Worm (Caenorhabditis elegans) whole organism, L1 larva: ENCODE data around the gene Y37D8A.29.

Experiments
- C04F5.9 ChIP-seq: sonication (generic microtip); optimal IDR thresholded peaks from 2 replicates; lab custom pipeline; 2016; ENCODE audit warnings: missing genetic modification characterization, missing compliant biosample characterization
- C34B4.2 ChIP-seq: sonication (generic microtip); optimal IDR thresholded peaks from 2 replicates; lab custom pipeline; 2017; ENCODE audit warnings: mild to moderate bottlenecking, missing genetic modification characterization, missing compliant biosample characterization
- F16B12.6 ChIP-seq: fragments of 150-350 bp; optimal IDR thresholded peaks from 2 replicates; lab custom pipeline; 2014; ENCODE audit warnings: missing biosample characterization, missing genetic modification characterization
- aha-1 ChIP-seq: fragments of 150-350 bp; optimal IDR thresholded peaks from 2 replicates; lab custom pipeline; 2014; ENCODE audit warnings: missing biosample characterization, missing genetic modification characterization
- alr-1 ChIP-seq: fragments of 200-800 bp; sonication (Bioruptor generic); optimal IDR thresholded peaks from 2 replicates; lab custom pipeline; 2018; ENCODE audit warnings: borderline replicate concordance, mild to moderate bottlenecking, missing genetic modification characterization, missing compliant biosample characterization
- aly-2 ChIP-seq: fragments of 150-350 bp; optimal IDR thresholded peaks from 2 replicates; lab custom pipeline; 2014; ENCODE audit warnings: missing biosample characterization, missing genetic modification characterization
- ama-1 ChIP-seq: fragments of 150-350 bp; optimal IDR thresholded peaks from 2 replicates; lab custom pipeline; 2014
- ceh-63 ChIP-seq: fragments of 200-800 bp; sonication (Bioruptor generic); optimal IDR thresholded peaks from 2 replicates; lab custom pipeline; 2018; ENCODE audit warnings: mild to moderate bottlenecking, missing genetic modification characterization, missing compliant biosample characterization
- ceh-8 ChIP-seq: fragments of 200-800 bp; sonication (Bioruptor generic); optimal IDR thresholded peaks from 2 replicates; lab custom pipeline; 2018; ENCODE audit warnings: mild to moderate bottlenecking, missing genetic modification characterization, moderate library complexity, missing compliant biosample characterization
- ceh-82 ChIP-seq, 3 experiments: fragments of 150-350 bp in 1 of 3; sonication (generic microtip) in 2 of 3; optimal IDR thresholded peaks; 2 replicates each; lab custom pipeline; 2014 to 2017; ENCODE audit warnings: missing biosample characterization in 3 of 3, missing genetic modification characterization in 3 of 3
- ceh-88 ChIP-seq: fragments of 200-800 bp; sonication (Bioruptor generic); IDR thresholded peaks from 2 replicates; pipeline ENCODE4 v1.3.6; 2022; ENCODE audit warnings: missing genetic modification characterization, missing compliant biosample characterization
- ces-1 ChIP-seq: fragments of 150-350 bp; optimal IDR thresholded peaks from 2 replicates; lab custom pipeline; 2014; ENCODE audit warnings: missing biosample characterization, missing genetic modification reagents, missing genetic modification characterization
- dpl-1 ChIP-seq, 3 experiments: fragments of 150-350 bp in 2 of 3; sonication (generic microtip) in 1 of 3; optimal IDR thresholded peaks; 2 replicates each; lab custom pipeline; 2014 to 2017; ENCODE audit warnings: missing biosample characterization in 3 of 3, missing genetic modification characterization in 3 of 3, missing genetic modification reagents in 3 of 3
- efl-3 ChIP-seq: fragments of 200-800 bp; sonication (Bioruptor generic); optimal IDR thresholded peaks from 2 replicates; lab custom pipeline; 2018; ENCODE audit warnings: mild to moderate bottlenecking, missing genetic modification characterization, missing compliant biosample characterization
- egl-13 ChIP-seq: sonication (generic microtip); optimal IDR thresholded peaks from 2 replicates; lab custom pipeline; 2016; ENCODE audit warnings: missing genotype, missing genetic modification reagents, missing genetic modification characterization, missing compliant biosample characterization
- egl-27 ChIP-seq, 2 experiments: fragments of 150-350 bp in 1 of 2; sonication (generic microtip); optimal IDR thresholded peaks; 3 replicates each; lab custom pipeline; 2017 to 2018; ENCODE audit warnings: missing biosample characterization in 2 of 2, missing genetic modification characterization in 2 of 2, missing genetic modification reagents in 2 of 2
- elt-2 ChIP-seq: sonication (generic microtip); optimal IDR thresholded peaks from 2 replicates; lab custom pipeline; 2016; ENCODE audit warnings: missing genetic modification characterization, mild to moderate bottlenecking, inconsistent platforms, missing compliant biosample characterization, missing genetic modification reagents
- fkh-10 ChIP-seq: sonication (generic microtip); optimal IDR thresholded peaks from 2 replicates; lab custom pipeline; 2017; ENCODE audit warnings: missing biosample characterization, missing genetic modification reagents, missing genetic modification characterization
- fkh-8 ChIP-seq: sonication (generic microtip); optimal IDR thresholded peaks from 2 replicates; lab custom pipeline; 2016; ENCODE audit warnings: mild to moderate bottlenecking, missing genetic modification characterization, missing compliant biosample characterization
- hpl-2 ChIP-seq: fragments of 150-350 bp; optimal IDR thresholded peaks from 2 replicates; lab custom pipeline; 2014; ENCODE audit warnings: missing biosample characterization, missing genetic modification reagents, missing genetic modification characterization
- isw-1 ChIP-seq: fragments of 200-800 bp; sonication (Bioruptor generic); IDR thresholded peaks from 2 replicates; pipeline ENCODE4 v1.3.6; 2022; ENCODE audit warnings: missing genetic modification characterization, missing compliant biosample characterization
- jun-1 ChIP-seq: fragments of 150-350 bp; optimal IDR thresholded peaks from 2 replicates; lab custom pipeline; 2014; ENCODE audit warnings: missing biosample characterization, missing genetic modification reagents, missing genetic modification characterization
- lin-14 ChIP-seq: fragments of 200-800 bp; sonication (Bioruptor generic); optimal IDR thresholded peaks from 2 replicates; lab custom pipeline; 2018; ENCODE audit warnings: mild to moderate bottlenecking, missing genetic modification characterization, moderate library complexity, missing compliant biosample characterization
- lin-15B ChIP-seq: fragments of 150-350 bp; sonication (generic microtip); optimal IDR thresholded peaks from 3 replicates; lab custom pipeline; 2014; ENCODE audit warnings: missing biosample characterization, missing genetic modification characterization
- lin-35 ChIP-seq, 2 experiments: fragments of 150-350 bp; optimal IDR thresholded peaks; 2 replicates each; lab custom pipeline; 2014; ENCODE audit warnings: missing biosample characterization in 2 of 2, missing genetic modification characterization in 2 of 2, missing genetic modification reagents in 2 of 2
- lin-39 ChIP-seq: fragments of 150-350 bp; optimal IDR thresholded peaks from 2 replicates; lab custom pipeline; 2014; ENCODE audit warnings: missing biosample characterization, missing genetic modification reagents, missing genetic modification characterization
- lir-3 ChIP-seq: sonication (generic microtip); optimal IDR thresholded peaks from 2 replicates; lab custom pipeline; 2016; ENCODE audit warnings: mild to moderate bottlenecking, missing genetic modification characterization, moderate library complexity, missing compliant biosample characterization; ENCODE audit not compliant: poor library complexity
- mdl-1 ChIP-seq, 2 experiments: fragments of 150-350 bp; optimal IDR thresholded peaks; 2 replicates each; lab custom pipeline; 2014 to 2017; ENCODE audit warnings: missing biosample characterization in 2 of 2, missing genetic modification characterization in 2 of 2, inconsistent platforms in 1 of 2
- nhr-12 ChIP-seq: sonication (generic microtip); optimal IDR thresholded peaks from 2 replicates; lab custom pipeline; 2017; ENCODE audit warnings: missing biosample characterization, missing genetic modification characterization
- nhr-19 ChIP-seq: fragments of 200-800 bp; sonication (Bioruptor generic); conservative IDR thresholded peaks from 2 replicates; pipeline ENCODE4 v1.3.6; 2022; ENCODE audit warnings: missing genetic modification characterization, missing compliant biosample characterization
- nhr-20 ChIP-seq: sonication (generic microtip); optimal IDR thresholded peaks from 2 replicates; lab custom pipeline; 2016; ENCODE audit warnings: mild to moderate bottlenecking, missing genetic modification characterization, missing compliant biosample characterization
- nhr-237 ChIP-seq: fragments of 150-350 bp; optimal IDR thresholded peaks from 2 replicates; lab custom pipeline; 2014; ENCODE audit warnings: missing biosample characterization, missing genetic modification characterization
- nhr-28 ChIP-seq: fragments of 150-350 bp; optimal IDR thresholded peaks from 2 replicates; lab custom pipeline; 2014; ENCODE audit warnings: missing biosample characterization, missing genetic modification characterization
- nhr-71 ChIP-seq: sonication (generic microtip); optimal IDR thresholded peaks from 2 replicates; lab custom pipeline; 2016; ENCODE audit warnings: mild to moderate bottlenecking, missing genetic modification characterization, moderate library complexity, missing compliant biosample characterization
- nhr-90 ChIP-seq: sonication (generic microtip); optimal IDR thresholded peaks from 2 replicates; lab custom pipeline; 2016; ENCODE audit warnings: mild to moderate bottlenecking, missing genetic modification characterization, missing compliant biosample characterization; ENCODE audit not compliant: poor library complexity
- pag-3 ChIP-seq: sonication (generic microtip); optimal IDR thresholded peaks from 2 replicates; lab custom pipeline; 2017; ENCODE audit warnings: missing genetic modification characterization, mild to moderate bottlenecking, missing compliant biosample characterization, antibody characterized with exemption, borderline replicate concordance; ENCODE audit not compliant: insufficient read depth
- pax-3 ChIP-seq: fragments of 200-800 bp; sonication (Bioruptor generic); optimal IDR thresholded peaks from 2 replicates; lab custom pipeline; 2018; ENCODE audit warnings: mild to moderate bottlenecking, missing genetic modification characterization, moderate library complexity, missing compliant biosample characterization
- rnt-1 ChIP-seq: sonication (generic microtip); optimal IDR thresholded peaks from 2 replicates; lab custom pipeline; 2016; ENCODE audit warnings: mild to moderate bottlenecking, missing genetic modification characterization, moderate library complexity, missing compliant biosample characterization
- skn-1 ChIP-seq: fragments of 150-350 bp; optimal IDR thresholded peaks from 2 replicates; lab custom pipeline; 2014; ENCODE audit warnings: missing biosample characterization, missing genetic modification characterization
- snpc-4 ChIP-seq: fragments of 150-350 bp; optimal IDR thresholded peaks from 2 replicates; lab custom pipeline; 2014; ENCODE audit warnings: missing biosample characterization, missing genetic modification characterization
- sptf-1 ChIP-seq: fragments of 150-350 bp; optimal IDR thresholded peaks from 2 replicates; lab custom pipeline; 2014; ENCODE audit warnings: missing biosample characterization, missing genetic modification characterization
- sup-37 ChIP-seq: fragments of 200-800 bp; sonication (Bioruptor generic); optimal IDR thresholded peaks from 2 replicates; lab custom pipeline; 2018; ENCODE audit warnings: mild to moderate bottlenecking, missing genetic modification characterization, missing compliant biosample characterization
- swsn-7 ChIP-seq: sonication (generic microtip); optimal IDR thresholded peaks from 2 replicates; lab custom pipeline; 2016; ENCODE audit warnings: missing genetic modification characterization, missing compliant biosample characterization
- tlp-1 ChIP-seq: fragments of 150-350 bp; optimal IDR thresholded peaks from 2 replicates; lab custom pipeline; 2014; ENCODE audit warnings: missing biosample characterization, missing genetic modification characterization
- unc-130 ChIP-seq: fragments of 150-350 bp; optimal IDR thresholded peaks from 2 replicates; lab custom pipeline; 2017; ENCODE audit warnings: missing biosample characterization, missing genetic modification characterization, inconsistent platforms
- unc-30 ChIP-seq: sonication (generic microtip); optimal IDR thresholded peaks from 2 replicates; lab custom pipeline; 2017; ENCODE audit warnings: missing biosample characterization, missing genetic modification characterization
- unc-86 ChIP-seq: sonication (generic microtip); optimal IDR thresholded peaks from 2 replicates; lab custom pipeline; 2016; ENCODE audit warnings: missing genetic modification characterization, missing compliant biosample characterization
- unc-98 ChIP-seq: fragments of 200-800 bp; sonication (Bioruptor generic); IDR thresholded peaks from 2 replicates; pipeline ENCODE4 v1.3.6; 2022; ENCODE audit warnings: missing genetic modification characterization, missing compliant biosample characterization
- xbp-1 ChIP-seq: sonication (generic microtip); optimal IDR thresholded peaks from 2 replicates; lab custom pipeline; 2016; ENCODE audit warnings: missing genetic modification characterization, missing compliant biosample characterization
- zag-1 ChIP-seq: fragments of 150-350 bp; optimal IDR thresholded peaks from 2 replicates; lab custom pipeline; 2014; ENCODE audit warnings: missing biosample characterization, missing genetic modification characterization
- zip-4 ChIP-seq: fragments of 200-800 bp; sonication (Bioruptor generic); optimal IDR thresholded peaks from 2 replicates; lab custom pipeline; 2018; ENCODE audit warnings: mild to moderate bottlenecking, missing genetic modification characterization, moderate library complexity, missing compliant biosample characterization
- ztf-4 ChIP-seq: fragments of 150-350 bp; optimal IDR thresholded peaks from 2 replicates; lab custom pipeline; 2014; ENCODE audit warnings: missing biosample characterization, missing genetic modification characterization

Y37D8A.29 gene

DNA sequence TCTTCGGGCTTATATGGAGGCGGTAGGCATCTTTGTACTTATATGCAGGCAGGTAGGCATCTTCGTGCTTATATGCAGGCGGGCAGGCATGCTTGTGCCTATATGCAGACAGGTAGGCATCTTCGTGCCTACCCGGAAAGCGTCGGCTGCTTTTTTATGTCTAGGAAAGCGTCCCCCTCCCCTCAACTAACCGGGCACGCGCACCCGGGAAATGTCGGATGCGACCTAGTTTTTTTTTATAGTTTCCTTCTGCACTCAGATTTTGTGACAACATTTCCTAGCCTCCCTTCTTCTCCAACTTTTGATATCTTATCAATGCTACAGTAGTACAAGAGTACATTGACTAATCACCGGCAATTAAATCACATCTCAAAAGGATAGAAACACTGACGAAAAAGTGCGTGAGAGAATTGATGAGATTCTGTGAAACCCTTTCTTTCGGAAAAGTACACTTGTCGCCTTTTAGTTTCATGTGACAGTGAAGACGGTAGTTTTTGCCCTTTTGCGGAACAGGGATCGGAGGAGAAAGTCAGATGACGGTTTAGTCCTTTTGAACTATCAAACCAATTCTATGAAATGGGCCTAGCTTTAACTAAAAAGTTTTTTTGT, 42.4 kb downstream of the Y37D8A.29 start (continued):
- no peak for TF ChIP-seq C34B4.2 (tag; lab: Kevin White, UChicago)
- TF ChIP-seq egl-27 (tag; optimal IDR thresholded peaks at IDR 0.05; lab: Kevin White, UChicago): peak in 1 of 2 experiments; percentile 36
- no peak for TF ChIP-seq fkh-8 (tag; lab: Kevin White, UChicago)
- TF ChIP-seq unc-30 (tag; lab: Kevin White, UChicago): no peak
- no peak for TF ChIP-seq egl-13 (tag; lab: Kevin White, UChicago)
- no peak for TF ChIP-seq ama-1 (lab: Kevin White, UChicago)
- no peak for TF ChIP-seq alr-1 (tag; lab: Kevin White, UChicago)
- peak; percentile 83 for TF ChIP-seq nhr-20 (tag; lab: Kevin White, UChicago)
- TF ChIP-seq lin-35 (GFP tag; optimal IDR thresholded peaks at IDR 0.05; lab: Kevin White, UChicago): peak in 1 of 2 experiments; percentile 49
- TF ChIP-seq nhr-71: peak; percentile 71
- no peak for TF ChIP-seq jun-1 (tag; lab: Kevin White, UChicago)
- TF ChIP-seq unc-98 (GFP tag; lab: Robert Waterston, UW): no peak
- TF ChIP-seq nhr-12 (tag; lab: Kevin White, UChicago): no peak
- no peak for TF ChIP-seq pax-3 (tag; lab: Kevin White, UChicago)
- TF ChIP-seq C04F5.9 (tag; lab: Kevin White, UChicago): no peak
- no peak for TF ChIP-seq nhr-237
- no peak for TF ChIP-seq ces-1 (GFP tag; lab: Kevin White, UChicago)
- no peak for TF ChIP-seq lir-3 (tag; lab: Kevin White, UChicago)
- TF ChIP-seq sup-37: no peak
- no peak for TF ChIP-seq tlp-1 (tag; lab: Kevin White, UChicago)
- no peak for TF ChIP-seq hpl-2 (GFP tag; lab: Kevin White, UChicago)
- TF ChIP-seq aha-1 (tag; lab: Kevin White, UChicago): no peak
- TF ChIP-seq fkh-10 (GFP tag; lab: Kevin White, UChicago): no peak
- no peak for TF ChIP-seq ceh-88 (GFP tag; lab: Robert Waterston, UW)
- no peak for TF ChIP-seq ceh-63
- TF ChIP-seq unc-130 (tag; lab: Kevin White, UChicago): no peak
- peak in 1 of 2 experiments; percentile 6 for TF ChIP-seq mdl-1 (tag; optimal IDR thresholded peaks at IDR 0.05; lab: Kevin White, UChicago)
- no peak for TF ChIP-seq isw-1 (GFP tag; lab: Robert Waterston, UW)
- TF ChIP-seq elt-2 (tag; lab: Kevin White, UChicago): no peak
- no peak for TF ChIP-seq snpc-4 (tag; lab: Kevin White, UChicago)
- TF ChIP-seq swsn-7 (tag; lab: Kevin White, UChicago): no peak
- TF ChIP-seq efl-3 (GFP tag; lab: Kevin White, UChicago): no peak
- TF ChIP-seq nhr-19: peak; percentile 9; the same call in 1 of the 2 replicates
- TF ChIP-seq unc-86 (tag; lab: Kevin White, UChicago): no peak
- TF ChIP-seq lin-15B (tag; lab: Kevin White, UChicago): no peak
- no peak for TF ChIP-seq ceh-8 (GFP tag; lab: Kevin White, UChicago)
- TF ChIP-seq ceh-82 (tag; optimal IDR thresholded peaks at IDR 0.05; lab: Kevin White, UChicago): no peak
- TF ChIP-seq pag-3 (tag; lab: Kevin White, UChicago): no peak
- no peak for TF ChIP-seq rnt-1 (tag; lab: Kevin White, UChicago)
- TF ChIP-seq zip-4 (GFP tag; lab: Kevin White, UChicago): no peak
- no peak for TF ChIP-seq aly-2 (tag; lab: Kevin White, UChicago)
- TF ChIP-seq F16B12.6 (tag; lab: Kevin White, UChicago): no peak
- TF ChIP-seq xbp-1: no peak
- peak; percentile 34 for TF ChIP-seq nhr-90
- TF ChIP-seq lin-39 (tag; lab: Kevin White, UChicago): no peak
- peak in 1 of 3 experiments; percentile 18 for TF ChIP-seq dpl-1 (GFP tag; optimal IDR thresholded peaks at IDR 0.05; lab: Kevin White, UChicago)
- no peak for TF ChIP-seq ztf-4
- peak; percentile 84 for TF ChIP-seq lin-14 (GFP tag; lab: Kevin White, UChicago)
- TF ChIP-seq zag-1: no peak
- no peak for TF ChIP-seq sptf-1 (tag; lab: Kevin White, UChicago)
- no peak for TF ChIP-seq skn-1
- no peak for TF ChIP-seq nhr-28
